Fruit fly (Drosophila melanogaster): ENCODE data around the gene CG43350.

Gene CG43350

DNA sequence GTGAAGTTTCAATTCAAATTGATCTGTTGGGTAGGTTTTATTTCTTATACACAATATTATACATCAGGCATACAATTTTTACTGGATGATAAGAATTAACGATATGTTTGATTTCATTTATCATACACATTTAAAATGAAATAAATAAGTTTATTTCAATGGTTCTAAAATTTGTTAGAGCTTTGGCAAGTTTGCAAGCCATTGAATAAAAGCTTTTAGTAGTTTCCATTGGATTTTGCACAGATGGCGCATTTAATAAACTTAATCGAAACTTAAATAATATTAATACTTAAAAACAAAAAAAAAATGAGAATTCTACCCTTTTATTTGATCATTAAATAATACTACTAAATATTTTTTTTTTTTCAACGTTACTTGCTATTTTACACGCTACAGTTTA is 7.4 kb upstream of the CG43350 start:
- TF ChIP-seq usp (GFP tag; optimal IDR thresholded peaks at IDR 0.05) = no peak
- peak; percentile 28 for TF ChIP-seq Myc (optimal IDR thresholded peaks at IDR 0.05)

DNA sequence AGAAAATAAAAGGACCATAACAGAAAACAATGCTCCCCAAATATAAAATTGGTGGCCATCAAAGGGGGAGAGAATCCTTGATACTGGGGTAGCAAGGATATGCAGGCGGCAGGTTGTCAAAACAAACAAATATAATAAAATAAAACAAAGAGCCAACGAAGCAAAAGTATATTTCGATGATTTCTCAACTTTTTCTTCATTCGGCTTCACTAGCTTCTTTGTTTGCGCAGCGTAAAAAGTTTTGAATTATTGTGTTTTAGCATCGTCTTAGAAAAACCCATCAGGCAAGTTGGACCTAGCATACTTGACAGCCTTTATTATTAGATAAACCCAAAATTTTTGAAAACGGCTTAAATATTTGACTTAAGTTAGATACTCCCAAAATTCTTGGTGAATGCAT is 6.8 kb upstream of the CG43350 start, which contains the start of gene CG3748:
Gene CG3748, plus strand, starts transcription at position 301 of the 400 bp plus-strand sequence.
- TF ChIP-seq Dfd (GFP tag; optimal IDR thresholded peaks at IDR 0.05) (no peak), tai (GFP tag; optimal IDR thresholded peaks at IDR 0.05) (no peak), Dif (GFP tag; optimal IDR thresholded peaks at IDR 0.05; ENCODE audit: partially characterized antibody) (no peak), Jra (GFP tag; optimal IDR thresholded peaks at IDR 0.05) (no peak), sv (GFP tag; optimal IDR thresholded peaks at IDR 0.05) (no peak), Abd-B (GFP tag; optimal IDR thresholded peaks at IDR 0.05) (no peak), jim (GFP tag; optimal IDR thresholded peaks at IDR 0.05) (no peak), h (GFP tag; optimal IDR thresholded peaks at IDR 0.05) (no peak), Rel (GFP tag; optimal IDR thresholded peaks at IDR 0.05) (no peak), Rel (tag; optimal IDR thresholded peaks at IDR 0.05) (no peak), OdsH (GFP tag; optimal IDR thresholded peaks at IDR 0.05) (no peak), fru (GFP tag; optimal IDR thresholded peaks at IDR 0.05) (no peak), ey (GFP tag; optimal IDR thresholded peaks at IDR 0.05) (no peak), HLH106 (tag; optimal IDR thresholded peaks at IDR 0.05) (no peak), lola (GFP tag; optimal IDR thresholded peaks at IDR 0.05) (no peak), foxo (GFP tag; optimal IDR thresholded peaks at IDR 0.05) (no peak), woc (GFP tag; optimal IDR thresholded peaks at IDR 0.05) (no peak), Hr78 (GFP tag; optimal IDR thresholded peaks at IDR 0.05) (no peak), Myc (optimal IDR thresholded peaks at IDR 0.05) (no peak)

DNA sequence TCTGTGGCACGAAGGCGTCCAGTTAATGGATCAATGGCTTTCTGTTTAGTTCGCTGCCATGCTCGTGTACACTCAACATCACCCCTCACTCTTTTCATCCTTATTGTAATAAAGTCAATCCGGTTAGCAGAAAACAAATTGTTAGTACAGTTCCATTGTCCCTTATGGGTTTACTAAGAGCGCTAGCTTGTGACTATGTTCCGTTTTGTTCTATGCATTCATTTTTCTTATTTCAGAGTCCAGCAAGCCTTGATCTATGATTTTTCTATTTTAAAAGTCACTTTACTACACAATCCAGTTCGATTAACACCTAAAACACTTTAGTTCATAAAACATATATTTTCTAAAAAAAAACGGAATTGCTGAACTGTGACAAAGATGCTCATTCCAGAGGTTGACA is 824 bp downstream of the CG43350 start, which contains the start of gene CG13110:
Gene CG13110, plus strand, starts transcription at position 301 of the 400 bp plus-strand sequence.
- no peak for TF ChIP-seq Dfd (GFP tag; optimal IDR thresholded peaks at IDR 0.05)
- TF ChIP-seq sage (GFP tag; optimal IDR thresholded peaks at IDR 0.05) = no peak
- no peak for TF ChIP-seq Rel (GFP tag; optimal IDR thresholded peaks at IDR 0.05)
- TF ChIP-seq Rel (tag; optimal IDR thresholded peaks at IDR 0.05) = no peak
- TF ChIP-seq Sp1 (GFP tag; optimal IDR thresholded peaks at IDR 0.05) = no peak
- TF ChIP-seq Hr78 (GFP tag; optimal IDR thresholded peaks at IDR 0.05) = no peak
- TF ChIP-seq CrebA (GFP tag; optimal IDR thresholded peaks at IDR 0.05; ENCODE audit: borderline replicate concordance) = no peak
- no peak for TF ChIP-seq woc (GFP tag; optimal IDR thresholded peaks at IDR 0.05)
- no peak for TF ChIP-seq rgr (GFP tag; optimal IDR thresholded peaks at IDR 0.05)
- TF ChIP-seq Hr83 (GFP tag; optimal IDR thresholded peaks at IDR 0.05; ENCODE audit: poor library complexity, severe bottlenecking) = no peak
- TF ChIP-seq HLH106 (tag; optimal IDR thresholded peaks at IDR 0.05) = no peak
- no peak for TF ChIP-seq Mio (GFP tag; optimal IDR thresholded peaks at IDR 0.05)
- TF ChIP-seq Abd-B (GFP tag; optimal IDR thresholded peaks at IDR 0.05) = no peak
- TF ChIP-seq CG32264 (GFP tag; optimal IDR thresholded peaks at IDR 0.05) = no peak
- TF ChIP-seq foxo (GFP tag; optimal IDR thresholded peaks at IDR 0.05) = no peak
- no peak for TF ChIP-seq psq (GFP tag; optimal IDR thresholded peaks at IDR 0.05)

DNA sequence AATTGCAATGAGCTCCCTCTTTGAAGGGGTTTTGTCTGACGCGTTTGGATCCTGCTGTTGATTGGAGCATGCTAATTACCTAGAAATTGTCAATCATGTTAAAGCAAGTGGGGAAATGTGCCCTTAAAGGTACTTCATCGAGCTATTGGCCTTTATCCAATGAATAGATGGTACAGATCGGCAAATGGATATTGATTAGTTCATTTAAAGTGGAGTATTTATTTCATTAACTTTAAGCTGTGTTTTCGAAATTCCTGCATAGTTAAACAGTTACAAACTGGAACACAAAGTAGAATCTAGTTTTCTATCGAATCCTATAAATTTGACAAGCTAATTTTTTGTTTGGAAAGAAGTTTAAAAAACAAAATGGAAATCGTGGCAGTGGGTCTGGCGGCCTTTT is 18.0 kb downstream of the CG43350 start, which contains the start of gene CG34181:
Gene CG34181, plus strand, starts transcription at position 301 of the 400 bp plus-strand sequence.
- TF ChIP-seq woc (GFP tag; optimal IDR thresholded peaks at IDR 0.05) (no peak), Jra (GFP tag; optimal IDR thresholded peaks at IDR 0.05) (no peak), dsf (GFP tag; optimal IDR thresholded peaks at IDR 0.05; ENCODE audit: borderline replicate concordance) (no peak), Hnf4 (GFP tag; optimal IDR thresholded peaks at IDR 0.05) (no peak), OdsH (GFP tag; optimal IDR thresholded peaks at IDR 0.05) (no peak), Abd-B (GFP tag; optimal IDR thresholded peaks at IDR 0.05) (no peak), Vsx2 (GFP tag; optimal IDR thresholded peaks at IDR 0.05; ENCODE audit: partially characterized antibody) (no peak), Hr83 (GFP tag; optimal IDR thresholded peaks at IDR 0.05; ENCODE audit: poor library complexity, severe bottlenecking) (no peak), sv (GFP tag; optimal IDR thresholded peaks at IDR 0.05) (no peak), GATAd (GFP tag; optimal IDR thresholded peaks at IDR 0.05) (no peak), CrebA (GFP tag; optimal IDR thresholded peaks at IDR 0.05; ENCODE audit: borderline replicate concordance) (no peak), h (GFP tag; optimal IDR thresholded peaks at IDR 0.05) (no peak), jim (GFP tag; optimal IDR thresholded peaks at IDR 0.05) (no peak), Hr78 (GFP tag; optimal IDR thresholded peaks at IDR 0.05) (no peak), brk (GFP tag; optimal IDR thresholded peaks at IDR 0.05) (no peak), Mio (GFP tag; optimal IDR thresholded peaks at IDR 0.05) (no peak), dmrt93B (GFP tag; optimal IDR thresholded peaks at IDR 0.05) (no peak), Dif (GFP tag; optimal IDR thresholded peaks at IDR 0.05; ENCODE audit: partially characterized antibody) (no peak), sage (GFP tag; optimal IDR thresholded peaks at IDR 0.05) (no peak)

Data from whole organism, wandering third instar larva.